Worm (Caenorhabditis elegans) whole organism, young adult: ENCODE measurements around the gene T05C12.1.

Experiments
- B0019.2 ChIP-seq: fragments of 200-800 bp; sonication (Bioruptor generic); conservative IDR thresholded peaks from 2 replicates; pipeline ENCODE4 v1.3.6; 2022; ENCODE audit warnings: missing genetic modification reagents, missing genetic modification characterization, missing compliant biosample characterization
- B0035.1 ChIP-seq: sonication (generic microtip); optimal IDR thresholded peaks from 2 replicates; lab custom pipeline; 2016; ENCODE audit warnings: missing genetic modification characterization, mild to moderate bottlenecking, missing compliant biosample characterization, missing genotype, missing genetic modification reagents
- B0261.1 ChIP-seq: sonication (generic microtip); optimal IDR thresholded peaks from 2 replicates; lab custom pipeline; 2016; ENCODE audit warnings: mild to moderate bottlenecking, missing genetic modification characterization, moderate library complexity, missing compliant biosample characterization
- F23B12.7 ChIP-seq: sonication (generic microtip); optimal IDR thresholded peaks from 2 replicates; lab custom pipeline; 2017; ENCODE audit warnings: missing genetic modification characterization, mild to moderate bottlenecking, missing compliant biosample characterization, antibody characterized with exemption, moderate library complexity; ENCODE audit not compliant: insufficient read depth
- F33H1.4 ChIP-seq: fragments of 200-800 bp; sonication (Bioruptor generic); IDR thresholded peaks from 2 replicates; pipeline ENCODE4 v1.3.6; 2022; ENCODE audit warnings: missing genetic modification reagents, missing genetic modification characterization, missing compliant biosample characterization
- F49E8.2 ChIP-seq: sonication (generic microtip); optimal IDR thresholded peaks from 3 replicates; lab custom pipeline; 2017; ENCODE audit warnings: missing genetic modification characterization, mild to moderate bottlenecking, missing compliant biosample characterization, antibody characterized with exemption, moderate library complexity; ENCODE audit not compliant: insufficient read depth
- F55B11.4 ChIP-seq: sonication (generic microtip); optimal IDR thresholded peaks from 2 replicates; lab custom pipeline; 2016; ENCODE audit warnings: missing compliant biosample characterization, missing genetic modification characterization, borderline replicate concordance; ENCODE audit not compliant: insufficient read depth
- K11D2.4 ChIP-seq: fragments of 200-800 bp; sonication (Bioruptor generic); IDR thresholded peaks from 2 replicates; pipeline ENCODE4 v1.3.6; 2022; ENCODE audit warnings: missing genetic modification reagents, missing genetic modification characterization, missing compliant biosample characterization
- Y53F4B.3 ChIP-seq: fragments of 200-800 bp; sonication (Bioruptor generic); IDR thresholded peaks from 2 replicates; pipeline ENCODE4 v1.3.6; 2022; ENCODE audit warnings: missing genetic modification reagents, missing genetic modification characterization, missing compliant biosample characterization
- Y79H2A.3 ChIP-seq: fragments of 200-800 bp; sonication (Bioruptor generic); conservative IDR thresholded peaks from 2 replicates; pipeline ENCODE4 v1.3.6; 2022; ENCODE audit warnings: missing genetic modification reagents, missing genetic modification characterization, missing compliant biosample characterization
- athp-1 ChIP-seq: sonication (generic microtip); optimal IDR thresholded peaks from 2 replicates; lab custom pipeline; 2017; ENCODE audit warnings: mild to moderate bottlenecking, missing genetic modification characterization, missing compliant biosample characterization
- attf-3 ChIP-seq: fragments of 200-800 bp; sonication (Bioruptor generic); conservative IDR thresholded peaks from 2 replicates; pipeline ENCODE4 v1.3.6; 2022; ENCODE audit warnings: missing genetic modification reagents, missing genetic modification characterization, missing compliant biosample characterization
- attf-5 ChIP-seq: fragments of 200-800 bp; sonication (Bioruptor generic); optimal IDR thresholded peaks from 2 replicates; lab custom pipeline; 2018; ENCODE audit warnings: mild to moderate bottlenecking, missing genetic modification characterization, missing compliant biosample characterization
- ceh-40 ChIP-seq: fragments of 200-800 bp; sonication (Bioruptor generic); IDR thresholded peaks from 2 replicates; pipeline ENCODE4 v1.3.6; 2022; ENCODE audit warnings: missing genetic modification characterization, missing compliant biosample characterization
- ceh-91 ChIP-seq: fragments of 200-800 bp; sonication (Bioruptor generic); IDR thresholded peaks from 2 replicates; pipeline ENCODE4 v1.3.6; 2022; ENCODE audit warnings: missing genetic modification reagents, missing genetic modification characterization, missing compliant biosample characterization
- chd-7 ChIP-seq: sonication (generic microtip); optimal IDR thresholded peaks from 2 replicates; lab custom pipeline; 2016; ENCODE audit warnings: mild to moderate bottlenecking, missing genetic modification characterization, moderate library complexity, missing compliant biosample characterization
- die-1 ChIP-seq: sonication (generic microtip); optimal IDR thresholded peaks from 2 replicates; lab custom pipeline; 2016; ENCODE audit warnings: missing genotype, mild to moderate bottlenecking, missing genetic modification characterization, missing compliant biosample characterization
- dox-1 ChIP-seq: fragments of 200-800 bp; sonication (Bioruptor generic); IDR thresholded peaks from 2 replicates; pipeline ENCODE4 v1.3.6; 2022; ENCODE audit warnings: missing genetic modification reagents, missing genetic modification characterization, missing compliant biosample characterization
- dpl-1 ChIP-seq: fragments of 150-350 bp; optimal IDR thresholded peaks from 2 replicates; lab custom pipeline; 2014; ENCODE audit warnings: missing biosample characterization, missing genetic modification reagents, missing genetic modification characterization
- efl-1 ChIP-seq: fragments of 150-350 bp; optimal IDR thresholded peaks from 2 replicates; lab custom pipeline; 2014; ENCODE audit warnings: missing biosample characterization, missing genetic modification reagents, missing genetic modification characterization
- egrh-3 ChIP-seq: fragments of 200-800 bp; sonication (Bioruptor generic); IDR thresholded peaks from 2 replicates; pipeline ENCODE4 v1.3.6; 2022; ENCODE audit warnings: missing genetic modification reagents, missing genetic modification characterization, missing compliant biosample characterization
- ets-4 ChIP-seq: fragments of 200-800 bp; sonication (Bioruptor generic); optimal IDR thresholded peaks from 2 replicates; lab custom pipeline; 2018; ENCODE audit warnings: mild to moderate bottlenecking, missing genetic modification characterization, missing compliant biosample characterization
- fkh-3 ChIP-seq: sonication (generic microtip); optimal IDR thresholded peaks from 2 replicates; lab custom pipeline; 2016; ENCODE audit warnings: mild to moderate bottlenecking, missing genetic modification characterization, missing compliant biosample characterization
- hlh-12 ChIP-seq: sonication (generic microtip); optimal IDR thresholded peaks from 2 replicates; lab custom pipeline; 2016; ENCODE audit warnings: missing genetic modification characterization, missing compliant biosample characterization
- hmg-20 ChIP-seq: fragments of 200-800 bp; sonication (Bioruptor generic); IDR thresholded peaks from 2 replicates; pipeline ENCODE4 v1.3.6; 2022; ENCODE audit warnings: missing genetic modification reagents, missing genetic modification characterization, missing compliant biosample characterization
- lag-1 ChIP-seq: fragments of 200-800 bp; sonication (Bioruptor generic); IDR thresholded peaks from 2 replicates; pipeline ENCODE4 v1.3.6; 2022; ENCODE audit warnings: missing genetic modification reagents, missing genetic modification characterization, missing compliant biosample characterization
- lin-35 ChIP-seq, 3 experiments: fragments of 150-350 bp in 2 of 3; sonication (generic microtip) in 1 of 3; optimal IDR thresholded peaks; 2 replicates each; lab custom pipeline; 2014 to 2018; ENCODE audit warnings: missing biosample characterization in 3 of 3, missing genetic modification characterization in 3 of 3, missing genetic modification reagents in 3 of 3
- madf-3 ChIP-seq: fragments of 200-800 bp; sonication (Bioruptor generic); IDR thresholded peaks from 2 replicates; pipeline ENCODE4 v1.3.6; 2022; ENCODE audit warnings: missing genetic modification reagents, missing genetic modification characterization, missing compliant biosample characterization
- madf-6 ChIP-seq: fragments of 200-800 bp; sonication (Bioruptor generic); IDR thresholded peaks from 2 replicates; pipeline ENCODE4 v1.3.6; 2022; ENCODE audit warnings: missing genetic modification reagents, missing genetic modification characterization, missing compliant biosample characterization
- madf-8 ChIP-seq: fragments of 200-800 bp; sonication (Bioruptor generic); conservative IDR thresholded peaks from 2 replicates; pipeline ENCODE4 v1.3.6; 2022; ENCODE audit warnings: missing genetic modification reagents, missing genetic modification characterization, missing compliant biosample characterization
- mes-4 ChIP-seq: sonication (generic microtip); optimal IDR thresholded peaks from 2 replicates; lab custom pipeline; 2016; ENCODE audit warnings: missing genotype, missing genetic modification characterization, missing compliant biosample characterization
- nfya-1 ChIP-seq: sonication (generic microtip); optimal IDR thresholded peaks from 2 replicates; lab custom pipeline; 2017; ENCODE audit warnings: antibody characterized with exemption, missing compliant biosample characterization, missing genetic modification characterization, borderline replicate concordance; ENCODE audit not compliant: insufficient read depth
- nhr-179 ChIP-seq: sonication (generic microtip); optimal IDR thresholded peaks from 2 replicates; lab custom pipeline; 2016; ENCODE audit warnings: mild to moderate bottlenecking, missing genetic modification characterization, missing compliant biosample characterization
- nhr-27 ChIP-seq: fragments of 200-800 bp; sonication (Bioruptor generic); optimal IDR thresholded peaks from 2 replicates; lab custom pipeline; 2018; ENCODE audit warnings: mild to moderate bottlenecking, missing genetic modification characterization, moderate library complexity, missing compliant biosample characterization
- pha-4 ChIP-seq: fragments of 150-350 bp; sonication (generic microtip); optimal IDR thresholded peaks from 2 replicates; lab custom pipeline; 2014; ENCODE audit warnings: missing biosample characterization, missing genetic modification reagents, missing genetic modification characterization
- snpc-4 ChIP-seq, 5 experiments: fragments of 150-350 bp in 1 of 5; sonication (generic microtip) in 4 of 5; optimal IDR thresholded peaks; 2 replicates each; lab custom pipeline; 2014 to 2018; ENCODE audit warnings: missing genetic modification characterization in 5 of 5, missing biosample characterization in 3 of 5, antibody characterized with exemption in 2 of 5, mild to moderate bottlenecking in 2 of 5, missing compliant biosample characterization in 2 of 5, missing genotype in 2 of 5, moderate library complexity in 2 of 5, missing genetic modification reagents in 1 of 5
- sptf-2 ChIP-seq: fragments of 200-800 bp; sonication (Bioruptor generic); optimal IDR thresholded peaks from 2 replicates; lab custom pipeline; 2018; ENCODE audit warnings: mild to moderate bottlenecking, missing genetic modification characterization, missing compliant biosample characterization
- unc-130 ChIP-seq: sonication (generic microtip); optimal IDR thresholded peaks from 2 replicates; lab custom pipeline; 2016; ENCODE audit warnings: missing genetic modification reagents, missing genetic modification characterization, missing compliant biosample characterization
- xnd-1 ChIP-seq: sonication (generic microtip); optimal IDR thresholded peaks from 2 replicates; lab custom pipeline; 2016; ENCODE audit warnings: missing genotype, missing genetic modification reagents, missing genetic modification characterization, missing compliant biosample characterization
- zim-3 ChIP-seq: sonication (generic microtip); optimal IDR thresholded peaks from 2 replicates; lab custom pipeline; 2017; ENCODE audit warnings: mild to moderate bottlenecking, missing genetic modification characterization, moderate library complexity, missing compliant biosample characterization
- ztf-18 ChIP-seq: sonication (generic microtip); optimal IDR thresholded peaks from 2 replicates; lab custom pipeline; 2016; ENCODE audit warnings: missing genotype, mild to moderate bottlenecking, missing genetic modification characterization, missing compliant biosample characterization
- ztf-3 ChIP-seq: fragments of 200-800 bp; sonication (Bioruptor generic); optimal IDR thresholded peaks from 2 replicates; lab custom pipeline; 2018; ENCODE audit warnings: mild to moderate bottlenecking, missing genetic modification characterization, missing compliant biosample characterization

Gene T05C12.1

ce11 chrII:8152711-8153325 lies 20.7 kb upstream of the T05C12.1 start:
- TF ChIP-seq die-1 (tag; lab: Kevin White, UChicago) (no peak), F49E8.2 (tag; lab: Kevin White, UChicago) (no peak), B0261.1 (tag; lab: Kevin White, UChicago) (no peak), dpl-1 (GFP tag; lab: Kevin White, UChicago) (no peak), F23B12.7 (tag; lab: Kevin White, UChicago) (no peak), fkh-3 (tag; lab: Kevin White, UChicago) (no peak), lag-1 (no peak), unc-130 (GFP tag; lab: Kevin White, UChicago) (no peak), attf-5 (GFP tag; lab: Kevin White, UChicago) (no peak), zim-3 (no peak), B0019.2 (GFP tag; lab: Robert Waterston, UW) (no peak), K11D2.4 (GFP tag; lab: Robert Waterston, UW) (no peak), hmg-20 (GFP tag; lab: Robert Waterston, UW) (no peak), nhr-27 (tag; lab: Kevin White, UChicago) (no peak), nfya-1 (tag; lab: Kevin White, UChicago) (no peak), sptf-2 (GFP tag; lab: Kevin White, UChicago) (no peak), B0035.1 (tag; lab: Kevin White, UChicago) (no peak)

DNA sequence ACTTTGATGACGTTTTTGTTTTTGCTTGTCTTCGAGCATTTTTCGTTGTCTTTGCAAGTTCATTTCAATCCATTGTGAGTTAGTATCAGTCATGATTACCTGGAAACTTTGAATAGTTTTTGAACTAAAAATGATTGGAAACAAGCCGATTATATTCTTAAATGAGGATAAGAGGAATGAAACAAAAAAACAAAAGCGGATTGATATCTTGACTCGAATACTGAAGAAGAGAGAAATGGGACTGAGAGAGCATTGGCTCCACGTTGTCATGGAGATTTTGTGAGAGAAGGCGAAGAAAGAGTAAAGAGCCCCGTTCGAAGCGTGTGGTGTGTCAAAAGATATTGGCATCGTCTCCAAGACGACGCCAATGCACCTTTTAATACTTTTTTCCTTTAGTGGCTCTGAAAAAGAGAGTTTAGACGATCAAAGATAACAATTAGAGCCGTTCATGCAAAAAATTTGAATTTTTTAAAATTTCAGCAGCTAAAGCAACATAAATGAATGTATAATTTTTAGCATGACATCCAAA lies 16.6 kb upstream of the T05C12.1 start, which contains the start of the genes tub-1 and tmem-138:
TSS of gene tub-1 (minus strand) at position 101 of the 529 bp plus-strand sequence.
TSS of gene tmem-138 (plus strand) at position 479 of the 529 bp plus-strand sequence.
- TF ChIP-seq hlh-12 (tag; lab: Kevin White, UChicago) (no peak), madf-8 (GFP tag; lab: Robert Waterston, UW) (no peak), attf-5 (GFP tag; lab: Kevin White, UChicago) (no peak), mes-4 (tag; lab: Kevin White, UChicago) (no peak), F49E8.2 (tag; lab: Kevin White, UChicago) (no peak), ceh-40 (GFP tag; lab: Robert Waterston, UW) (no peak), chd-7 (tag; lab: Kevin White, UChicago) (no peak), F33H1.4 (GFP tag; lab: Robert Waterston, UW) (no peak), Y53F4B.3 (GFP tag; lab: Robert Waterston, UW) (no peak), hmg-20 (GFP tag; lab: Robert Waterston, UW) (no peak), F55B11.4 (no peak), athp-1 (tag; lab: Kevin White, UChicago) (no peak), madf-3 (GFP tag; lab: Robert Waterston, UW) (no peak), sptf-2 (GFP tag; lab: Kevin White, UChicago) (no peak)

- TF ChIP-seq efl-1 (GFP tag; lab: Kevin White, UChicago) (peak; percentile 83), F33H1.4 (GFP tag; lab: Robert Waterston, UW) (peak; percentile 52; the same call in 1 of the 2 replicates), ztf-18 (tag; lab: Kevin White, UChicago) (peak; percentile 92), xnd-1 (tag; lab: Kevin White, UChicago) (peak; percentile 13), pha-4 (tag; lab: Kevin White, UChicago) (no peak), ets-4 (GFP tag; lab: Kevin White, UChicago) (no peak), snpc-4 (GFP tag; optimal IDR thresholded peaks at IDR 0.05; lab: Kevin White, UChicago) (no peak), snpc-4 (tag; optimal IDR thresholded peaks at IDR 0.05; lab: Kevin White, UChicago) (peak in 1 of 4 experiments; percentile 50), nhr-179 (tag; lab: Kevin White, UChicago) (no peak), egrh-3 (GFP tag; lab: Robert Waterston, UW) (no peak), ceh-91 (GFP tag; lab: Robert Waterston, UW) (peak; percentile 15; the same call in 1 of the 2 replicates), lin-35 (GFP tag; optimal IDR thresholded peaks at IDR 0.05; lab: Kevin White, UChicago) (peak in 1 of 3 experiments; percentile 14), madf-6 (GFP tag; lab: Robert Waterston, UW) (peak; percentile 79), ztf-3 (no peak), dpl-1 (GFP tag; lab: Kevin White, UChicago) (peak; percentile 58), attf-3 (peak; percentile 61), dox-1 (GFP tag; lab: Robert Waterston, UW) (peak; percentile 72), attf-5 (GFP tag; lab: Kevin White, UChicago) (peak; percentile 69), Y79H2A.3 (GFP tag; lab: Robert Waterston, UW) (no peak)
These were observed 15.5 kb upstream of the T05C12.1 start, which contains the start of gene pch-2 for ce11 chrII:8157991-8158390. Gene pch-2, plus strand, starts transcription at chrII:8158349.
